Fruit fly (Drosophila melanogaster) whole organism, prepupa: ENCODE results near the gene ct.

Source experiments
- Blimp-1 ChIP-seq: fragments of 200-800 bp; sonication (Bioruptor generic); optimal IDR thresholded peaks from 3 replicates; lab custom pipeline; 2017; ENCODE audit warnings: missing biosample characterization, missing genetic modification characterization, mild to moderate bottlenecking, moderate library complexity, missing genetic modification reagents
- CG6276 ChIP-seq: fragments of 200-800 bp; sonication (Bioruptor generic); optimal IDR thresholded peaks from 2 replicates; lab custom pipeline; 2017; ENCODE audit warnings: missing biosample characterization, mild to moderate bottlenecking, missing genetic modification characterization
- CG6808 ChIP-seq: fragments of 200-800 bp; sonication (Bioruptor generic); optimal IDR thresholded peaks from 3 replicates; lab custom pipeline; 2017; ENCODE audit warnings: missing biosample characterization, missing genetic modification characterization, mild to moderate bottlenecking, moderate library complexity, missing genetic modification reagents
- CG7368 ChIP-seq: fragments of 200-800 bp; sonication (Bioruptor generic); optimal IDR thresholded peaks from 3 replicates; lab custom pipeline; 2016; ENCODE audit warnings: missing biosample characterization, missing genetic modification characterization
- Eip78C ChIP-seq: fragments of 200-800 bp; sonication (Bioruptor generic); peaks from one replicate; lab custom pipeline; 2016; ENCODE audit warnings: missing biosample characterization, missing genetic modification characterization
- Hr39 ChIP-seq: fragments of 200-800 bp; sonication (Bioruptor generic); optimal IDR thresholded peaks from 2 replicates; lab custom pipeline; 2016; ENCODE audit warnings: missing biosample characterization, missing genetic modification characterization
- Smox ChIP-seq: fragments of 200-800 bp; sonication (Bioruptor generic); optimal IDR thresholded peaks from 3 replicates; lab custom pipeline; 2016; ENCODE audit warnings: missing biosample characterization, missing genetic modification characterization
- Sox15 ChIP-seq: fragments of 200-800 bp; sonication (Bioruptor generic); optimal IDR thresholded peaks from 3 replicates; lab custom pipeline; 2016; ENCODE audit warnings: missing biosample characterization, missing genetic modification characterization
- dac ChIP-seq: fragments of 200-800 bp; sonication (Bioruptor generic); optimal IDR thresholded peaks from 2 replicates; lab custom pipeline; 2017; ENCODE audit warnings: missing biosample characterization, mild to moderate bottlenecking, missing genetic modification characterization
- net ChIP-seq: fragments of 200-800 bp; sonication (Bioruptor generic); optimal IDR thresholded peaks from 3 replicates; lab custom pipeline; 2016; ENCODE audit warnings: missing biosample characterization, missing genetic modification characterization
- salr ChIP-seq, 2 experiments: fragments of 200-800 bp; sonication (Bioruptor generic); optimal IDR thresholded peaks; 3 replicates each; lab custom pipeline; 2016 to 2018; ENCODE audit warnings: missing biosample characterization in 2 of 2, missing genetic modification characterization in 2 of 2, mild to moderate bottlenecking in 1 of 2
- spab ChIP-seq: fragments of 200-800 bp; sonication (Bioruptor generic); optimal IDR thresholded peaks from 2 replicates; lab custom pipeline; 2017; ENCODE audit warnings: missing biosample characterization, mild to moderate bottlenecking, missing genetic modification characterization, missing genetic modification reagents
- svp ChIP-seq: fragments of 200-800 bp; sonication (Bioruptor generic); peaks from one replicate; lab custom pipeline; 2016; ENCODE audit warnings: missing biosample characterization, missing genetic modification characterization

- TF ChIP-seq CG6276 (peak; percentile 93), salr (GFP tag; optimal IDR thresholded peaks at IDR 0.05; lab: Kevin White, UChicago) (peak; percentile 78 to 95), spab (peak; percentile 90), net (GFP tag; lab: Kevin White, UChicago) (peak; percentile 93), CG6808 (GFP tag; lab: Kevin White, UChicago) (peak; percentile 86), Hr39 (peak; percentile 91), Smox (peak; percentile 94), dac (GFP tag; lab: Kevin White, UChicago) (peak; percentile 89), svp (peak; percentile 96), Sox15 (GFP tag; lab: Kevin White, UChicago) (peak; percentile 87), CG7368 (peak; percentile 90), Eip78C (peak; percentile 99), Blimp-1 (GFP tag; lab: Kevin White, UChicago) (peak; percentile 84)
Observed at dm6 chrX:7705175-7706097, 97.2 kb downstream of the ct start.
